Fruit fly (Drosophila melanogaster) Kc167 (cell line): ENCODE results near the gene Calx.

Source experiments
- Myc ChIP-seq: fragments of >200 bp; optimal IDR thresholded peaks from 2 replicates; lab custom pipeline; 2017; ENCODE audit warnings: missing external identifiers
- Sin3A ChIP-seq: fragments of >200 bp; optimal IDR thresholded peaks from 2 replicates; lab custom pipeline; 2018; ENCODE audit warnings: missing external identifiers
- h ChIP-seq: fragments of >200 bp; optimal IDR thresholded peaks from 3 replicates; lab custom pipeline; 2018; ENCODE audit warnings: missing external identifiers
- insv ChIP-seq: fragments of >200 bp; optimal IDR thresholded peaks from 3 replicates; lab custom pipeline; 2018; ENCODE audit warnings: missing external identifiers
- psq ChIP-seq: fragments of >200 bp; optimal IDR thresholded peaks from 2 replicates; lab custom pipeline; 2017; ENCODE audit warnings: missing external identifiers
- ttk ChIP-seq: sonication (Bioruptor generic); optimal IDR thresholded peaks from 2 replicates; lab custom pipeline; 2017; ENCODE audit warnings: missing external identifiers

Gene Calx

dm6 chr3R:20977846-20978295 is at the start of gene Calx:
TSS of gene Calx (plus strand) at chr3R:20978183.
- TF ChIP-seq h (lab: Kevin White, UChicago) = no peak
- no peak for TF ChIP-seq ttk
- TF ChIP-seq insv (lab: Kevin White, UChicago) = no peak
- TF ChIP-seq Sin3A (lab: Kevin White, UChicago) = no peak
- TF ChIP-seq Myc (lab: Kevin White, UChicago) = no peak
- no peak for TF ChIP-seq psq (lab: Kevin White, UChicago)

dm6 chr3R:20945463-20945862 is 32.5 kb upstream of the Calx start, which contains the start of gene CG31191:
TSS of gene CG31191 (minus strand) at chr3R:20945530.
- TF ChIP-seq Myc (lab: Kevin White, UChicago) = no peak
- TF ChIP-seq h (lab: Kevin White, UChicago) = no peak
- no peak for TF ChIP-seq psq (lab: Kevin White, UChicago)

DNA sequence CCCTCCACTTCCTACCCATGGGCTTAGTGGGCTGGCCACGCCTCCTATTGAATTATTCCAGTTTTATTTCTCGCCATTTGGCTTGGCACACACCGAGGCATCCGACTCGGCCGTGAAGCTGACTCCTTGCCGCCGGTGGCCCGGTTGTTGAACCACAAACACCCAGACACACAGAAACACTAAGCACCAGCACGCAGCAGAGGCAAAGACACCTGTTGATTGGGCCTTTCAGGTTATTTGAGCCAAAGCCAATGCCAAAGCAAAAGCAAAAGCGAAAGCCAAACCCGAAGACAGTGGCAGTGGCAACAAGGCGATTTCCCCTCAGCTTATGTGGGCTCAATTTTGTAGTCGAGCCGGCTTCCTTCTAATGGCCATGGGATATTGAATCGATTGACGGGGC is 31.2 kb upstream of the Calx start:
- no peak for TF ChIP-seq h (lab: Kevin White, UChicago)
- no peak for TF ChIP-seq insv (lab: Kevin White, UChicago)
- TF ChIP-seq ttk = no peak
- no peak for TF ChIP-seq Myc (lab: Kevin White, UChicago)
- TF ChIP-seq psq (lab: Kevin White, UChicago) = no peak
- TF ChIP-seq Sin3A (lab: Kevin White, UChicago) = no peak

- TF ChIP-seq psq (lab: Kevin White, UChicago) (no peak), ttk (no peak), Sin3A (lab: Kevin White, UChicago) (no peak), h (lab: Kevin White, UChicago) (no peak), Myc (lab: Kevin White, UChicago) (no peak), insv (lab: Kevin White, UChicago) (no peak)
Observed at dm6 chr3R:20947991-20948407, 30.0 kb upstream of the Calx start.

- no peak for TF ChIP-seq insv (lab: Kevin White, UChicago)
- no peak for TF ChIP-seq Myc (lab: Kevin White, UChicago)
- TF ChIP-seq h (lab: Kevin White, UChicago) = no peak
- TF ChIP-seq Sin3A (lab: Kevin White, UChicago) = no peak
- no peak for TF ChIP-seq psq (lab: Kevin White, UChicago)
- TF ChIP-seq ttk = no peak
Observed at dm6 chr3R:20948448-20949174, 29.4 kb upstream of the Calx start, which contains the start of gene Atpalpha. TSS of gene Atpalpha (plus strand) at chr3R:20948714.

- TF ChIP-seq ttk (no peak), Sin3A (lab: Kevin White, UChicago) (no peak), insv (lab: Kevin White, UChicago) (no peak), h (lab: Kevin White, UChicago) (no peak), psq (lab: Kevin White, UChicago) (no peak)
Observed at dm6 chr3R:20949175-20949748, 28.7 kb upstream of the Calx start.

dm6 chr3R:20949749-20950676 is 28.0 kb upstream of the Calx start:
- no peak for TF ChIP-seq Myc (lab: Kevin White, UChicago)
- TF ChIP-seq insv (lab: Kevin White, UChicago) = no peak
- TF ChIP-seq h (lab: Kevin White, UChicago) = no peak
- TF ChIP-seq Sin3A (lab: Kevin White, UChicago) = no peak
- no peak for TF ChIP-seq psq (lab: Kevin White, UChicago)
- TF ChIP-seq ttk = no peak

DNA sequence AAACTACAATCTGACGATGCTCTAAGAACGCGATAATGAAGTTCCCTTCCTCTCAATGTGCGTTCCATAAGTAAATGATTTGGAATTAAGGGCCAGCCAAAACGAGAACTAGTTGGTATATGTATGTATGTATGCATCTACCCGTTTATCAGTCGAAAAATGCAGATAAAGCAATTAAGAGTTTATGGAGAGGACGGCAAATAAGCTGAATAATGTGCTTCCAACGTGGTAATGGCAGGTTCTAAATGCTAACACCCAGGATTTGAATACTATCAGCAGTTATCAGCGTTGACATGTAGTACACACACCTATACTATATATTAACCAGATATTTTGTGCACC is 27.3 kb upstream of the Calx start:
- TF ChIP-seq h (lab: Kevin White, UChicago) (no peak), insv (lab: Kevin White, UChicago) (no peak), Sin3A (lab: Kevin White, UChicago) (no peak), ttk (no peak), Myc (lab: Kevin White, UChicago) (no peak), psq (lab: Kevin White, UChicago) (no peak)

dm6 chr3R:20951353-20951955 is 26.5 kb upstream of the Calx start:
- no peak for TF ChIP-seq insv (lab: Kevin White, UChicago)
- no peak for TF ChIP-seq ttk
- TF ChIP-seq h (lab: Kevin White, UChicago) = no peak
- TF ChIP-seq Sin3A (lab: Kevin White, UChicago) = no peak
- no peak for TF ChIP-seq psq (lab: Kevin White, UChicago)
- TF ChIP-seq Myc (lab: Kevin White, UChicago) = no peak

- TF ChIP-seq ttk (no peak), Myc (lab: Kevin White, UChicago) (no peak), psq (lab: Kevin White, UChicago) (no peak), Sin3A (lab: Kevin White, UChicago) (no peak), h (lab: Kevin White, UChicago) (no peak), insv (lab: Kevin White, UChicago) (no peak)
Observed at dm6 chr3R:20952423-20953013, 25.5 kb upstream of the Calx start.
